Worm (Caenorhabditis elegans): ENCODE data around the gene rpb-6.

The rpb-6 gene

ce11 chrII:10545213-10545612 is 34.0 kb upstream of the rpb-6 start (continued):
- TF ChIP-seq die-1 (tag; optimal IDR thresholded peaks at IDR 0.05): peak; percentile 1
- TF ChIP-seq unc-62 (GFP tag; optimal IDR thresholded peaks at IDR 0.05): no peak
- no peak for TF ChIP-seq F55B11.4 (tag; optimal IDR thresholded peaks at IDR 0.05; ENCODE audit: borderline replicate concordance, insufficient read depth)
- TF ChIP-seq attf-5 (GFP tag; optimal IDR thresholded peaks at IDR 0.05): no peak
- TF ChIP-seq dpl-1 (GFP tag; optimal IDR thresholded peaks at IDR 0.05): no peak
- no peak for TF ChIP-seq F23B12.7 (tag; optimal IDR thresholded peaks at IDR 0.05; ENCODE audit: insufficient read depth)
- TF ChIP-seq Y53G8AR.9 (GFP tag; conservative IDR thresholded peaks at IDR 0.05): peak; percentile 30; the same call in 1 of the 2 replicates
- TF ChIP-seq B0019.2 (GFP tag; conservative IDR thresholded peaks at IDR 0.05): no peak
- TF ChIP-seq hmg-1.2 (GFP tag; IDR thresholded peaks at IDR 0.05): 0 out of 2 replicates have a peak, but pooled peaks have one; percentile 20
- TF ChIP-seq hrde-1 (tag; optimal IDR thresholded peaks at IDR 0.05; ENCODE audit: borderline replicate concordance): peak; percentile 10
- TF ChIP-seq F33H1.4 (GFP tag; IDR thresholded peaks at IDR 0.05): 0 out of 2 replicates have a peak, but pooled peaks have one; percentile 7
- 0 out of 2 replicates have a peak, but pooled peaks have one; percentile 26 for TF ChIP-seq lag-1 (GFP tag; IDR thresholded peaks at IDR 0.05)
- peak; percentile 39; the same call in 1 of the 2 replicates for TF ChIP-seq aptf-3 (GFP tag; IDR thresholded peaks at IDR 0.05)
- TF ChIP-seq pbrm-1 (GFP tag; IDR thresholded peaks at IDR 0.05): no peak
- no peak for TF ChIP-seq ztf-18 (tag; optimal IDR thresholded peaks at IDR 0.05)
- TF ChIP-seq F39B2.1 (GFP tag; IDR thresholded peaks at IDR 0.05): no peak
- TF ChIP-seq sptf-2 (GFP tag; optimal IDR thresholded peaks at IDR 0.05): peak; percentile 48
- 0 out of 2 replicates have a peak, but pooled peaks have one; percentile 10 for TF ChIP-seq K11D2.4 (GFP tag; IDR thresholded peaks at IDR 0.05)
- no peak for TF ChIP-seq mes-4 (tag; optimal IDR thresholded peaks at IDR 0.05)
- TF ChIP-seq athp-1 (tag; optimal IDR thresholded peaks at IDR 0.05): no peak
- TF ChIP-seq C17E4.6 (GFP tag; IDR thresholded peaks at IDR 0.05): no peak
- TF ChIP-seq lsy-27 (tag; optimal IDR thresholded peaks at IDR 0.05; ENCODE audit: borderline replicate concordance, insufficient read depth): no peak
- no peak for TF ChIP-seq F37B4.10 (GFP tag; IDR thresholded peaks at IDR 0.05)
- peak; percentile 34 for TF ChIP-seq lin-54 (GFP tag; optimal IDR thresholded peaks at IDR 0.05)
- no peak for TF ChIP-seq ceh-27 (GFP tag; optimal IDR thresholded peaks at IDR 0.05)
- TF ChIP-seq him-1 (tag; optimal IDR thresholded peaks at IDR 0.05): no peak
- TF ChIP-seq ceh-91 (GFP tag; IDR thresholded peaks at IDR 0.05): no peak
- TF ChIP-seq ztf-28 (GFP tag; IDR thresholded peaks at IDR 0.05): no peak
- no peak for TF ChIP-seq mxl-1 (tag; optimal IDR thresholded peaks at IDR 0.05)
- peak; percentile 50 for TF ChIP-seq rpc-1 (optimal IDR thresholded peaks at IDR 0.05)
- peak; percentile 78 for TF ChIP-seq rpc-1 (tag; optimal IDR thresholded peaks at IDR 0.05)
- no peak for TF ChIP-seq somi-1 (GFP tag; optimal IDR thresholded peaks at IDR 0.05)
- TF ChIP-seq zim-3 (tag; optimal IDR thresholded peaks at IDR 0.05): no peak
- TF ChIP-seq cebp-1 (GFP tag; IDR thresholded peaks at IDR 0.05): no peak
- no peak for TF ChIP-seq cebp-1 (tag; optimal IDR thresholded peaks at IDR 0.05)
- 0 out of 2 replicates have a peak, but pooled peaks have one; percentile 3 for TF ChIP-seq cebp-2 (GFP tag; IDR thresholded peaks at IDR 0.05)
- 0 out of 2 replicates have a peak, but pooled peaks have one; percentile 13 for TF ChIP-seq madf-6 (GFP tag; IDR thresholded peaks at IDR 0.05)
- no peak for TF ChIP-seq Y95B8A.8 (GFP tag; IDR thresholded peaks at IDR 0.05)
- TF ChIP-seq snpc-4 (GFP tag; optimal IDR thresholded peaks at IDR 0.05): peak; percentile 42
- peak in 1 of 4 experiments; percentile 37 for TF ChIP-seq snpc-4 (tag; optimal IDR thresholded peaks at IDR 0.05)
- no peak for TF ChIP-seq K12H6.12 (tag; optimal IDR thresholded peaks at IDR 0.05)
- no peak for TF ChIP-seq hlh-26 (GFP tag; conservative IDR thresholded peaks at IDR 0.05)
- TF ChIP-seq B0261.1 (tag; optimal IDR thresholded peaks at IDR 0.05): peak; percentile 63
- TF ChIP-seq snpc-1.3 (tag; optimal IDR thresholded peaks at IDR 0.05; ENCODE audit: insufficient read depth): peak; percentile 40
- no peak for TF ChIP-seq Y67H2A.10 (GFP tag; conservative IDR thresholded peaks at IDR 0.05)
- TF ChIP-seq nfya-2 (GFP tag; IDR thresholded peaks at IDR 0.05): no peak
- peak; percentile 87 for TF ChIP-seq tbp1 (GFP tag; optimal IDR thresholded peaks at IDR 0.05)
- peak; percentile 10; the same call in 1 of the 2 replicates for TF ChIP-seq Y56A3A.18 (GFP tag; IDR thresholded peaks at IDR 0.05)

Data from whole organism, young adult.